Worm (Caenorhabditis elegans) whole organism, L3 larva: Measurements from ENCODE around the gene clec-54.

ENCODE experiments used
- elt-3 ChIP-seq, 3 experiments: fragments of 150-350 bp in 1 of 3; sonication (generic microtip) in 2 of 3; optimal IDR thresholded peaks; 2 replicates in 2 of 3; 4 replicates in 1 of 3; lab custom pipeline; 2014 to 2017; ENCODE audit warnings: missing biosample characterization in 3 of 3, missing genetic modification characterization in 3 of 3
- unc-62 ChIP-seq: fragments of 150-350 bp; sonication (generic microtip); optimal IDR thresholded peaks from 4 replicates; lab custom pipeline; 2014; ENCODE audit warnings: missing biosample characterization, missing genetic modification reagents, missing genetic modification characterization

DNA sequence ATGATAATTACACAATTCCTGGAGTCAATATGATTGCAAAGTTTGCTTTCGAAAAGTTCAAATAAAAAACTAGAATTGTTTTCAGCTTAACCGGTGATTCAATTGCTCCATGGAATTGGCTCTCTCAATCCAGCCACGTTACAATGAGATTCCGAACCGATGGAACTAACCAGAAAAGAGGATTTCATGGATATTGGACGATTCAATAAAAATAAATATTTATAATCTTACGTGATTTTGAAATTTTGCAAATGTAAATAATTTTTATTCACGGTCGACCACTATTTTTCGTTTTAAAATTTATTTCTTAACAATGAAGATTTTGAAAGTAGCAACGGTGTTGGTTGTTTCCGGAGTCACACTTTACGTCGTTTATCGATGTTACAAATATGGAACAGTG, 5.3 kb downstream of the clec-54 start, which contains the start of gene R02D5.10:
- no peak for TF ChIP-seq unc-62
- TF ChIP-seq elt-3 (tag; optimal IDR thresholded peaks at IDR 0.05; lab: Kevin White, UChicago), result no peak
